Fruit fly (Drosophila melanogaster): ENCODE measurements around the gene CG5355.

CG5355 gene

DNA sequence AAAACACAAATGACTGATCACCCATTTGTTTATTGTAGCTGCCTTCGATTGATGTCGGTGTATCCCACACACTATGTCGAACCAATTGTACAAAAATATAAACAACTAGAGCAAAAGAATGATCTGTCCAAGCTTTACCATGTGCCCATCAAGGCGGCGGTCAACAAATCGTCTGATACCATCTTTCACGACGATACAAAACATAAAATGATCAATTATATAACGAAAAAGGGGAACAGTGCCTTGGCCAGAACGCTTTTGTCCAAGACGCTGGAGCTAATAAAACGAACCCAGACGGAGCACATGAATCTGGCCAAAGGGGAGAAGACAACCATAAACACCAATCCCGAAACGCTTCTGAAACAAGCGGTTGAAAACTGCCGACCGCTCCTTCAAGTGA is 26.4 kb downstream of the CG5355 start:
- TF ChIP-seq CG32121 (GFP tag; IDR thresholded peaks at IDR 0.05) = no peak
- no peak for TF ChIP-seq CG8159 (tag; optimal IDR thresholded peaks at IDR 0.05)
- no peak for TF ChIP-seq Pif1A (GFP tag; optimal IDR thresholded peaks at IDR 0.05)
- TF ChIP-seq rn (GFP tag; IDR thresholded peaks at IDR 0.05) = no peak
- no peak for TF ChIP-seq CG10348 (GFP tag; IDR thresholded peaks at IDR 0.05)
- TF ChIP-seq CG13204 (GFP tag; optimal IDR thresholded peaks at IDR 0.05) = no peak
- no peak for TF ChIP-seq CG9948 (tag; optimal IDR thresholded peaks at IDR 0.05)
- no peak for TF ChIP-seq CG8301 (tag; optimal IDR thresholded peaks at IDR 0.05)
- TF ChIP-seq Pif1B (GFP tag; optimal IDR thresholded peaks at IDR 0.05) = no peak
- TF ChIP-seq CG4496 (GFP tag; IDR thresholded peaks at IDR 0.05) = no peak
- TF ChIP-seq CG12605 (GFP tag; IDR thresholded peaks at IDR 0.05) = no peak
- TF ChIP-seq CG14655 (GFP tag; optimal IDR thresholded peaks at IDR 0.05) = no peak
- no peak for TF ChIP-seq fd96Ca (GFP tag; IDR thresholded peaks at IDR 0.05)
- no peak for TF ChIP-seq CG15710 (tag; optimal IDR thresholded peaks at IDR 0.05)
- no peak for TF ChIP-seq Snoo (tag; optimal IDR thresholded peaks at IDR 0.05)
- no peak for TF ChIP-seq CG34367 (tag; optimal IDR thresholded peaks at IDR 0.05)
- no peak for TF ChIP-seq EcR (GFP tag; optimal IDR thresholded peaks at IDR 0.05)
- no peak for TF ChIP-seq Ets98B (GFP tag; IDR thresholded peaks at IDR 0.05)
- TF ChIP-seq CG17806 (tag; optimal IDR thresholded peaks at IDR 0.05) = no peak
- TF ChIP-seq gl (tag; optimal IDR thresholded peaks at IDR 0.05) = no peak

DNA sequence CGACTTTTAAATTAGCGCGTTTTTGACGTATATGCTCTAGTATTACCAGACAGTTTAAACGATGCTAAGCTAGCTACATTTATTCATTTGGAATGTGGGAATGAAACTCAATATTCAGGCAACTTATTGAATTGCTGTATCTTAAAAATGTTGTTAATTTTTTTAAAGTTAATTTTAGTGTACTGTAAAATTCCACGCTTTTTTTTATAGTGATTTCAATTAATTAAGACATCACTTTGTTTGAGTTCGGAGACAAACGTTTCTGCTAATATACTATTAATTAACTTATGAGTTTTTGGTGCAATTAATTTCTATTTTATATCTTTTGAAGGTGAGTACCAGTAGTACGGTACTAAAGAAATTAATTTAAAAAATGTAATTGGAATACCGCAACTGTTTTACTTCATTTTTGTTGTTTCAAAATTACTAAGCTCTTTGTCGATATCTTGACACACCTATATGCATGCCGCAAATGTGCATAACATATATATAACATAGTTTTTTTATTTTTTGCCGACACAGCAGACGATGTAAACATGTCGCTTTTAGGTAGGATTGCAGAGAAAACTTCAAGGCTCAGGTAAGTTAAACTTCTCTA is 27.0 kb downstream of the CG5355 start, which contains the start of the genes Cdk1 and mRpS7:
TSS of gene Cdk1 (minus strand) at position 55 of the 598 bp plus-strand sequence.
TSS of gene mRpS7 (plus strand) at position 455 of the 598 bp plus-strand sequence.
- TF ChIP-seq Ets98B (GFP tag; IDR thresholded peaks at IDR 0.05) (peak; percentile 46), CG32121 (GFP tag; IDR thresholded peaks at IDR 0.05) (peak; percentile 45; the same call in 1 of the 2 replicates), Pif1A (GFP tag; optimal IDR thresholded peaks at IDR 0.05) (peak; percentile 39), Pif1B (GFP tag; optimal IDR thresholded peaks at IDR 0.05) (no peak), rn (GFP tag; IDR thresholded peaks at IDR 0.05) (no peak), CG17806 (tag; optimal IDR thresholded peaks at IDR 0.05) (peak; percentile 66), Snoo (tag; optimal IDR thresholded peaks at IDR 0.05) (peak; percentile 62), CG10348 (GFP tag; IDR thresholded peaks at IDR 0.05) (no peak), CG13204 (GFP tag; optimal IDR thresholded peaks at IDR 0.05) (no peak), CG34367 (tag; optimal IDR thresholded peaks at IDR 0.05) (peak; percentile 43), CG8159 (tag; optimal IDR thresholded peaks at IDR 0.05) (peak; percentile 73), CG15710 (tag; optimal IDR thresholded peaks at IDR 0.05) (peak; percentile 61), CG14655 (GFP tag; optimal IDR thresholded peaks at IDR 0.05) (no peak), CG12605 (GFP tag; IDR thresholded peaks at IDR 0.05) (no peak; the same call in 1 of the 2 replicates), CG9948 (tag; optimal IDR thresholded peaks at IDR 0.05) (peak; percentile 71), fd96Ca (GFP tag; IDR thresholded peaks at IDR 0.05) (no peak), EcR (GFP tag; optimal IDR thresholded peaks at IDR 0.05) (no peak), CG4496 (GFP tag; IDR thresholded peaks at IDR 0.05) (peak; percentile 70; the same call in 2 of the 3 replicates), D1 (tag; optimal IDR thresholded peaks at IDR 0.05) (no peak), gl (tag; optimal IDR thresholded peaks at IDR 0.05) (no peak), CG8301 (tag; optimal IDR thresholded peaks at IDR 0.05) (peak; percentile 55)

DNA sequence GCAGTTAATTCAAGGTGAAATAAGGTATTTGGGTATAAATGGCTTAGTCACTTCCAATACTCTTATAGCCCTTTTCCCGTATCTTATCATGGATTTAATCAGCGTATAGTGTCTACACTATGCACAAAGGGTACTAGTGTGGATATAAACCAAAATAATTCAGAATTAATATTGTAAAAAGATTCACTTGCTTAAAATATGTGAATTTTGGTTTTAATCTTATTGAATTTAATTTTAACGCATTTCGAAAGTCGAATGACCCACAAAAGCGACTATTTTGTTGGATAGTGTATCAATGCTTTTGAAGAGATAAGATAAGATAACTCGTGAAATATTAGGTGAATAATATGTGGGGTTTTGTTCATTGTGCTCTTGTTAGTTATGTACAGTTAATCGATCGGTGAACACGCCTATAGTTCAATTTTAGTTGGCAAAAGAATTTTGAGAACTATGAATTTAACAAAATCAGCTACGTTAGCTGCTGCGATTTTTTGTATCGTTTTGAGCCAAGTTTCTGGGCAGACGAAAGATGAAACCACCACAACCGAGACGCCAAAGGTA is 31.3 kb downstream of the CG5355 start, which contains the start of gene CG5096:
TSS of gene CG5096 (plus strand) at position 374 of the 561 bp plus-strand sequence.
- TF ChIP-seq CG8301 (tag; optimal IDR thresholded peaks at IDR 0.05) (no peak), CG4496 (GFP tag; IDR thresholded peaks at IDR 0.05) (peak; percentile 72), CG34367 (tag; optimal IDR thresholded peaks at IDR 0.05) (peak; percentile 3), CG14655 (GFP tag; optimal IDR thresholded peaks at IDR 0.05) (no peak), Pif1A (GFP tag; optimal IDR thresholded peaks at IDR 0.05) (no peak), CG17806 (tag; optimal IDR thresholded peaks at IDR 0.05) (peak; percentile 60), CG32121 (GFP tag; IDR thresholded peaks at IDR 0.05) (peak; percentile 41; the same call in 1 of the 2 replicates), CG15710 (tag; optimal IDR thresholded peaks at IDR 0.05) (peak; percentile 53), Snoo (tag; optimal IDR thresholded peaks at IDR 0.05) (peak; percentile 54), Ets98B (GFP tag; IDR thresholded peaks at IDR 0.05) (peak; percentile 37), rn (GFP tag; IDR thresholded peaks at IDR 0.05) (no peak), CG9948 (tag; optimal IDR thresholded peaks at IDR 0.05) (peak; percentile 32)

DNA sequence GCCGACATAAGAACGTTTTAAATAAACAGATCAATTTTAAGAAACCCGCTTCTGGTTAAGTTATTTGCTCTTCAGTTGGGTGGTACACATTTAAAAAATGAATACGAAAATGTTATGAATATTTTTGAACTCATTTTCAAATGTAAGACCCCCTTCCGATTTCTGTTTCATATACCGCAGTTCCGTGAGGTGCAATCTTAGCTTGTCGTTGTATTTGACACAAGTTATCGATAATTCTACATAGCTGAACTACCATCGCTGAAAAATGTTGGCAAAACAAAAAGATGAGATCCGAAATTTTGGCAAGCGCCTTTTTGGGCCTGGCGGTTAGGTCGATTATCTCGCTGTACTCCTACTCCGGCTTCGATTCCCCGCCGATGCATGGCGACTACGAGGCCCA is 33.4 kb downstream of the CG5355 start, which contains the start of gene gny:
TSS of gene gny (plus strand) at position 239 of the 400 bp plus-strand sequence.
- no peak for TF ChIP-seq CG32121 (GFP tag; IDR thresholded peaks at IDR 0.05)
- TF ChIP-seq CG17806 (tag; optimal IDR thresholded peaks at IDR 0.05) = no peak
- no peak for TF ChIP-seq CG10348 (GFP tag; IDR thresholded peaks at IDR 0.05)
- TF ChIP-seq D1 (tag; optimal IDR thresholded peaks at IDR 0.05) = no peak
- no peak for TF ChIP-seq rn (GFP tag; IDR thresholded peaks at IDR 0.05)
- TF ChIP-seq Snoo (tag; optimal IDR thresholded peaks at IDR 0.05) = no peak
- TF ChIP-seq Pif1A (GFP tag; optimal IDR thresholded peaks at IDR 0.05) = no peak
- TF ChIP-seq CG14655 (GFP tag; optimal IDR thresholded peaks at IDR 0.05) = no peak
- no peak for TF ChIP-seq CG34367 (tag; optimal IDR thresholded peaks at IDR 0.05)
- no peak for TF ChIP-seq CG12605 (GFP tag; IDR thresholded peaks at IDR 0.05)
- no peak for TF ChIP-seq gl (tag; optimal IDR thresholded peaks at IDR 0.05)
- TF ChIP-seq CG9948 (tag; optimal IDR thresholded peaks at IDR 0.05) = no peak
- TF ChIP-seq CG8301 (tag; optimal IDR thresholded peaks at IDR 0.05) = no peak
- TF ChIP-seq CG4496 (GFP tag; IDR thresholded peaks at IDR 0.05) = no peak
- TF ChIP-seq Pif1B (GFP tag; optimal IDR thresholded peaks at IDR 0.05) = no peak
- TF ChIP-seq CG8159 (tag; optimal IDR thresholded peaks at IDR 0.05) = no peak
- TF ChIP-seq Ets98B (GFP tag; IDR thresholded peaks at IDR 0.05) = no peak
- no peak for TF ChIP-seq EcR (GFP tag; optimal IDR thresholded peaks at IDR 0.05)
- no peak for TF ChIP-seq CG13204 (GFP tag; optimal IDR thresholded peaks at IDR 0.05)

DNA sequence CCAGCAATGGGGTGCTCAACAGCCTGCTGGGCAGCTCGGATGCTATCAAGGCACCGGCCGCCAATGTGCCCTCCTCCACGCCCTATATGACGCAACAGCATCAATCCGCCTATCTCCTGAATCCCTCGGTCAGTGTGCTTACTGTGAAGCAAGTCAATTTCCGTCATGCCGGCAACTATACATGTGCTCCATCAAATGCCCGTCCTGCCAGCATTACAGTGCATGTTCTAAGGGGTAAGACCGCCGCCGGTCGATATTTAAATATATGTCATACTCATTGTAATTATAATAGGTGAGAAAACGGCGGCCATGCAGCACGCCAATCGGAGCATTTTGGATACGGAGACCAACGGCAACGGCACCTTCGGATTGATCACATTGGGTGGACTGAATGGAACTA is 34.6 kb downstream of the CG5355 start:
- TF ChIP-seq D1 (tag; optimal IDR thresholded peaks at IDR 0.05) (no peak), Ets98B (GFP tag; IDR thresholded peaks at IDR 0.05) (no peak), CG34367 (tag; optimal IDR thresholded peaks at IDR 0.05) (no peak), CG32121 (GFP tag; IDR thresholded peaks at IDR 0.05) (no peak), Snoo (tag; optimal IDR thresholded peaks at IDR 0.05) (no peak), CG8301 (tag; optimal IDR thresholded peaks at IDR 0.05) (no peak), CG13204 (GFP tag; optimal IDR thresholded peaks at IDR 0.05) (no peak), CG10348 (GFP tag; IDR thresholded peaks at IDR 0.05) (no peak), CG8159 (tag; optimal IDR thresholded peaks at IDR 0.05) (no peak)
